Worm (Caenorhabditis elegans) whole organism, L2 larva: ENCODE measurements around the gene C40H1.7.

Experiments
- ceh-82 ChIP-seq: fragments of 150-350 bp; optimal IDR thresholded peaks from 2 replicates; lab custom pipeline; 2014; ENCODE audit warnings: missing biosample characterization, missing genetic modification characterization
- egl-27 ChIP-seq: sonication (generic microtip); optimal IDR thresholded peaks from 3 replicates; lab custom pipeline; 2017; ENCODE audit warnings: missing biosample characterization, missing genetic modification reagents, missing genetic modification characterization
- elt-1 ChIP-seq: fragments of 150-350 bp; optimal IDR thresholded peaks from 2 replicates; lab custom pipeline; 2014; ENCODE audit warnings: missing biosample characterization, missing genetic modification characterization
- elt-3 ChIP-seq: sonication (generic microtip); optimal IDR thresholded peaks from 2 replicates; lab custom pipeline; 2017; ENCODE audit warnings: missing biosample characterization, missing genetic modification characterization
- fos-1 ChIP-seq: fragments of 150-350 bp; optimal IDR thresholded peaks from 2 replicates; lab custom pipeline; 2014; ENCODE audit warnings: missing biosample characterization, missing genetic modification characterization
- lin-13 ChIP-seq: fragments of 150-350 bp; optimal IDR thresholded peaks from 2 replicates; lab custom pipeline; 2014; ENCODE audit warnings: missing biosample characterization, missing genetic modification reagents, missing genetic modification characterization
- lin-39 ChIP-seq: fragments of 150-350 bp; optimal IDR thresholded peaks from 2 replicates; lab custom pipeline; 2014; ENCODE audit warnings: missing biosample characterization, missing genetic modification reagents, missing genetic modification characterization
- lsy-2 ChIP-seq, 2 experiments: fragments of 150-350 bp in 1 of 2; sonication (generic microtip) in 1 of 2; optimal IDR thresholded peaks; 2 replicates each; lab custom pipeline; 2014 to 2017; ENCODE audit warnings: missing biosample characterization in 2 of 2, missing genetic modification characterization in 2 of 2
- mdl-1 ChIP-seq, 2 experiments: fragments of 150-350 bp in 1 of 2; sonication (generic microtip) in 1 of 2; optimal IDR thresholded peaks; 2 replicates each; lab custom pipeline; 2017; ENCODE audit warnings: missing biosample characterization in 2 of 2, missing genetic modification characterization in 2 of 2
- nhr-21 ChIP-seq: fragments of 150-350 bp; optimal IDR thresholded peaks from 2 replicates; lab custom pipeline; 2014; ENCODE audit warnings: missing biosample characterization, missing genetic modification characterization
- snpc-4 ChIP-seq: fragments of 150-350 bp; optimal IDR thresholded peaks from 2 replicates; lab custom pipeline; 2014; ENCODE audit warnings: missing biosample characterization, missing genetic modification characterization
- unc-55 ChIP-seq: fragments of 150-350 bp; sonication (generic microtip); optimal IDR thresholded peaks from 3 replicates; lab custom pipeline; 2014; ENCODE audit warnings: missing biosample characterization, missing genetic modification reagents, missing genetic modification characterization
- zag-1 ChIP-seq: fragments of 150-350 bp; optimal IDR thresholded peaks from 2 replicates; lab custom pipeline; 2014; ENCODE audit warnings: missing biosample characterization, missing genetic modification characterization

- TF ChIP-seq unc-55 (GFP tag; lab: Kevin White, UChicago) (no peak), elt-1 (no peak), lin-39 (tag; lab: Kevin White, UChicago) (no peak), lin-13 (GFP tag; lab: Kevin White, UChicago) (no peak), zag-1 (tag; lab: Kevin White, UChicago) (no peak), fos-1 (tag; lab: Kevin White, UChicago) (no peak), snpc-4 (tag; lab: Kevin White, UChicago) (no peak), elt-3 (tag; lab: Kevin White, UChicago) (no peak), ceh-82 (tag; lab: Kevin White, UChicago) (no peak), lsy-2 (tag; optimal IDR thresholded peaks at IDR 0.05; lab: Kevin White, UChicago) (no peak), mdl-1 (tag; optimal IDR thresholded peaks at IDR 0.05; lab: Kevin White, UChicago) (no peak), nhr-21 (tag; lab: Kevin White, UChicago) (no peak), egl-27 (tag; lab: Kevin White, UChicago) (no peak)
Measured at ce11 chrIII:9315180-9315579, 9.6 kb upstream of the C40H1.7 start.
